Worm (Caenorhabditis elegans) whole organism, early embryonic: ENCODE measurements around the gene C08E8.4.

Source experiments
- B0310.2 ChIP-seq: sonication (generic microtip); optimal IDR thresholded peaks from 2 replicates; lab custom pipeline; 2016; ENCODE audit warnings: mild to moderate bottlenecking, missing genetic modification characterization, missing compliant biosample characterization
- F13C5.2 ChIP-seq: sonication (generic microtip); optimal IDR thresholded peaks from 2 replicates; lab custom pipeline; 2017; ENCODE audit warnings: mild to moderate bottlenecking, missing genetic modification characterization, inconsistent platforms, missing compliant biosample characterization
- aly-1 ChIP-seq: sonication (generic microtip); optimal IDR thresholded peaks from 2 replicates; lab custom pipeline; 2016; ENCODE audit warnings: missing genetic modification characterization, missing compliant biosample characterization
- ama-1 ChIP-seq: fragments of 150-350 bp; optimal IDR thresholded peaks from 2 replicates; lab custom pipeline; 2014
- ceh-13 ChIP-seq: fragments of 200-800 bp; sonication (Bioruptor generic); optimal IDR thresholded peaks from 2 replicates; lab custom pipeline; 2018; ENCODE audit warnings: mild to moderate bottlenecking, missing genetic modification characterization, missing compliant biosample characterization
- ceh-36 ChIP-seq: sonication (generic microtip); optimal IDR thresholded peaks from 2 replicates; lab custom pipeline; 2016; ENCODE audit warnings: missing genetic modification characterization, inconsistent platforms, missing compliant biosample characterization
- ets-7 ChIP-seq: sonication (generic microtip); optimal IDR thresholded peaks from 2 replicates; lab custom pipeline; 2016; ENCODE audit warnings: missing genotype, missing genetic modification characterization, missing compliant biosample characterization
- flt-1 ChIP-seq: fragments of 200-800 bp; sonication (Bioruptor generic); IDR thresholded peaks from 2 replicates; pipeline ENCODE4 v1.3.6; 2022; ENCODE audit warnings: missing genetic modification characterization, missing compliant biosample characterization
- hmbx-1 ChIP-seq: sonication (generic microtip); optimal IDR thresholded peaks from 2 replicates; lab custom pipeline; 2016; ENCODE audit warnings: mild to moderate bottlenecking, missing genetic modification characterization, missing compliant biosample characterization
- hmg-4 ChIP-seq: fragments of 200-800 bp; sonication (Bioruptor generic); optimal IDR thresholded peaks from 2 replicates; lab custom pipeline; 2018; ENCODE audit warnings: mild to moderate bottlenecking, missing genetic modification characterization, missing compliant biosample characterization
- hnd-1 ChIP-seq: sonication (generic microtip); optimal IDR thresholded peaks from 2 replicates; lab custom pipeline; 2016; ENCODE audit warnings: missing genetic modification characterization, missing compliant biosample characterization
- pes-1 ChIP-seq: fragments of 200-800 bp; sonication (Bioruptor generic); IDR thresholded peaks from 2 replicates; pipeline ENCODE4 v1.3.6; 2022; ENCODE audit warnings: missing genetic modification reagents, missing genetic modification characterization, missing compliant biosample characterization
- scrt-1 ChIP-seq: fragments of 200-800 bp; sonication (Bioruptor generic); IDR thresholded peaks from 2 replicates; pipeline ENCODE4 v1.3.6; 2022; ENCODE audit warnings: missing genetic modification characterization, missing compliant biosample characterization
- sea-1 ChIP-seq: fragments of 200-800 bp; sonication (Bioruptor generic); conservative IDR thresholded peaks from 2 replicates; pipeline ENCODE4 v1.3.6; 2022; ENCODE audit warnings: missing genetic modification characterization, missing compliant biosample characterization
- tbx-11 ChIP-seq: fragments of 200-800 bp; sonication (Bioruptor generic); IDR thresholded peaks from 2 replicates; pipeline ENCODE4 v1.3.6; 2022; ENCODE audit warnings: missing genetic modification characterization, missing compliant biosample characterization
- tbx-37 ChIP-seq: fragments of 200-800 bp; sonication (Bioruptor generic); conservative IDR thresholded peaks from 2 replicates; pipeline ENCODE4 v1.3.6; 2022; ENCODE audit warnings: missing genetic modification reagents, missing genetic modification characterization, missing compliant biosample characterization
- tra-4 ChIP-seq: sonication (generic microtip); optimal IDR thresholded peaks from 2 replicates; lab custom pipeline; 2017; ENCODE audit warnings: missing genetic modification characterization, missing compliant biosample characterization

Gene C08E8.4

DNA sequence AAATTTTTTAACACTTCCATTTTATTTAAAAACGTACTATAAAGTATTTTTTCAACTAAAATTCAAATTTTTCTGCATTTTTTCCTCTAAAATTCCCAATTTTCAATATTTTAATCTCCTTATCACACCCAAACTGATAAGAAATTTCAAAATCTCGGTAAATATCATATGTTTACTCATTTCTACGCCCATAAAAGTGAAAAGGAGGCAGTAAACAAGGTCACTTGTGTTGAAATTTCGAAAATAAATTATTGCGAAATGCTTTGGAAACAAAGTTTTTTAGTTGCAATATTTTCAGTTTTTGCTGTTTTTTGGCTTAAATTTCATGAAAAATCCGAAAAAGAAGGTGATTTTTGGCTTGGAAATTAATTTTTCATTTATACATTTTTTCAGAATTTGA, at the start of gene C08E8.4:
TSS of gene C08E8.4 (plus strand) at position 268 of the 400 bp plus-strand sequence.
- TF ChIP-seq sea-1 (GFP tag; lab: Robert Waterston, UW) (no peak), hmbx-1 (tag; lab: Kevin White, UChicago) (no peak), B0310.2 (tag; lab: Kevin White, UChicago) (no peak), tbx-37 (GFP tag; lab: Robert Waterston, UW) (no peak), hnd-1 (tag; lab: Kevin White, UChicago) (no peak), tbx-11 (GFP tag; lab: Robert Waterston, UW) (no peak), scrt-1 (no peak), ama-1 (lab: Kevin White, UChicago) (no peak), flt-1 (GFP tag; lab: Robert Waterston, UW) (no peak), F13C5.2 (tag; lab: Kevin White, UChicago) (no peak)

DNA sequence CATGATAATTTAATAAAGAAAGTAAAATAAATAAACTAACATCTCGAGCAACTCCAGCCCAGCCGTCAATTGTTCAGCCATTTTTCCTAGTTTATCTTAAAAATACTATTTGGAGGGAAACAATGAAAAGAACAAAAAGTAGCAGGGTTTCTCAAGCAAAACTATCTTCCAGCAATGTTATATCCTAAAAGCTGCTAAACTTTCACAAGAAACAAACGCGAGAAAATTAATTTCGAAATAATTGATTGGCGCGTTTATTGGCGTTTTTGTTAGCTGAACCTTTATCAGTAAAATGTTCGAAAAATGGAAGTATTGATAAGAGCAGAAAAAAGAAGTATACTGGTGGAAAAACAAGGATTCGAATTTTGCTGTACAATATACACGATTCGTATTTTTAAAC, 48.4 kb upstream of the C08E8.4 start, which contains the start of gene B0462.5:
TSS of gene B0462.5 (minus strand) at position 101 of the 400 bp plus-strand sequence.
- TF ChIP-seq scrt-1 (no peak), hmg-4 (GFP tag; lab: Kevin White, UChicago) (no peak), pes-1 (GFP tag; lab: Robert Waterston, UW) (no peak), tra-4 (tag; lab: Kevin White, UChicago) (no peak), F13C5.2 (tag; lab: Kevin White, UChicago) (no peak), tbx-37 (GFP tag; lab: Robert Waterston, UW) (no peak), ceh-13 (no peak), flt-1 (GFP tag; lab: Robert Waterston, UW) (no peak), aly-1 (tag; lab: Kevin White, UChicago) (no peak), ama-1 (lab: Kevin White, UChicago) (no peak)

DNA sequence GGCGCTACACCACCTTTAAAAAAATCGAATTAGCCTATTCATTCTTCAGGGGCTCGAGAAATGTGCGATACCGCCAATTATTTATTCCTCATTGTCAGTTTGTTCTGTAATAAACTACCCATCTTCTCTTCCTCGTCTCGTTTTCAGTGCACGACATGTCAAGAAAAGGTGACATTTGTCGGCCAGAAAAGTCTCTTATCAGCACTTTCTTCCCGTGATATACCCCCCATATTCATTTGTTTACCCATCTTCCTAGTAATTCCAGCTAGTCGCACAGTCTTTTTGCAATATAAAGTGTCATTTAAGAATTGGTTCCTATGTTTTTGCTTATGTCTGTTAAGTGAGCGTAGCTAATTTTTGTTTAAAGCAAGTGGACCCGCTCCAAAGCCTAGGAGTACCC, 47.1 kb upstream of the C08E8.4 start:
- TF ChIP-seq ama-1 (lab: Kevin White, UChicago) (no peak), tra-4 (tag; lab: Kevin White, UChicago) (no peak), tbx-37 (GFP tag; lab: Robert Waterston, UW) (no peak), ceh-13 (no peak), F13C5.2 (tag; lab: Kevin White, UChicago) (no peak), tbx-11 (GFP tag; lab: Robert Waterston, UW) (no peak), scrt-1 (no peak), pes-1 (GFP tag; lab: Robert Waterston, UW) (no peak), B0310.2 (tag; lab: Kevin White, UChicago) (no peak), ceh-36 (tag; lab: Kevin White, UChicago) (no peak), hmbx-1 (tag; lab: Kevin White, UChicago) (no peak), flt-1 (GFP tag; lab: Robert Waterston, UW) (no peak), hmg-4 (GFP tag; lab: Kevin White, UChicago) (no peak), aly-1 (tag; lab: Kevin White, UChicago) (no peak), sea-1 (GFP tag; lab: Robert Waterston, UW) (no peak), ets-7 (tag; lab: Kevin White, UChicago) (no peak), hnd-1 (tag; lab: Kevin White, UChicago) (no peak)

DNA sequence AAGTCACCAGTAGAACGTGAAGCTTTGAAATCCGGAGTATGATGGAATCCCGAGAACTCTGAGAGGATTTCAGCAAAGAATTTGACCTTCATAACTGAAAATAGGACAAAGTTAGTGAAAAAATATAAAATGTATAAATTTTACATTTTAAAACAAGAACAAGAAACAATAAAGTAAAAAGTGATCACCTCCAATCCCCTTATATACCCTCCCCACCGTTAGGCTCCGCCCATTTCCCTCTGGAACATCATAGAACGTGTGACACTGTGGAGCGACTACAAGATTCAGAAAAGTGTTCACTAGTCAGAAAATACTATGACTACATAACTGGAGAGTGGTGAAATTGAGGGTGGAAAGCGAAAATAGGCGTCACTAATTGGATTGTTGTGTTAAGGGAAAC, 40.6 kb upstream of the C08E8.4 start, which contains the start of gene B0462.4:
TSS of gene B0462.4 (minus strand) at position 101 of the 400 bp plus-strand sequence.
- TF ChIP-seq hmg-4 (GFP tag; lab: Kevin White, UChicago): no peak
- TF ChIP-seq sea-1 (GFP tag; lab: Robert Waterston, UW): no peak
- TF ChIP-seq ceh-13: no peak
- no peak for TF ChIP-seq tbx-11 (GFP tag; lab: Robert Waterston, UW)
- no peak for TF ChIP-seq B0310.2 (tag; lab: Kevin White, UChicago)
- no peak for TF ChIP-seq hmbx-1 (tag; lab: Kevin White, UChicago)
- TF ChIP-seq pes-1 (GFP tag; lab: Robert Waterston, UW): no peak
- TF ChIP-seq ceh-36 (tag; lab: Kevin White, UChicago): no peak

DNA sequence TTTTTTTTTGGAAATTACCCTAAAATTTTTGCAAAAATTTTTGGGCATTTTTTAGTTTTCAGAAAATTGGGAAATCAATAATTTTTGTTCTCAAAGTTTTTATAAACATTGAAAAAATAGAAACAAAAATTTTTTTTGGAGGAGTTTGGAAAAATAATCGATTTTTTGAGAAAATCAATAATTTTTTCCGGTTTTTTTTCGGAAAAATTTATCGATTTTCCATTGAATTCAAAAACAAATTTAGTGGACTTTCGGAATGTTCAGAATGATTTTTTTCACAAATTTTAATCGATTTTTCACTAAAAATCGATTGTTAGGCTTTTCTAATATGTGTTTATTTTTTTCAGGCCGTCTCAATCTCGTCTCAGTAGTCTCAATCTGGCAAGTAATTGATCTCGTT, 34.0 kb upstream of the C08E8.4 start:
- TF ChIP-seq scrt-1 (no peak), tbx-37 (GFP tag; lab: Robert Waterston, UW) (no peak), B0310.2 (tag; lab: Kevin White, UChicago) (no peak), sea-1 (GFP tag; lab: Robert Waterston, UW) (no peak), ama-1 (lab: Kevin White, UChicago) (no peak), tra-4 (tag; lab: Kevin White, UChicago) (no peak)

DNA sequence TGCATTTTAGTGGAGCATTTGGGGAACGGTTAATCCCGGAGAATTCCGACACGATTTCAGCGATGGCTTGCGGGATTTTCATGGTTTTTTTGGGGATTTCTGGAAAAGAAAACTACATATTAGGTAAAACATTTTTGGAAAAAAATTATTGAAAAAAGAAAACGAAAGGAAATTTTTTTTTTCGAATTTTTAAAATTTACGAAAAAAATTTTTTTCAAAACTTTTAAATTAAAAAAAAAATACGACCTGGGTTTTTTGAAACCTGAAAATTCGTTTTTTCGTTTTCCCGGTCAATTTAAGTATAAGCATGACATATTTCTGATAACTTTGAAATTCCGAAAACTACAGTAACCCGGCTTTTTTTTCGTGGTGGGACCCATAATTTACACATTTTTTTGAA, 31.8 kb upstream of the C08E8.4 start, which contains the start of gene C08E8.10:
TSS of gene C08E8.10 (minus strand) at position 101 of the 400 bp plus-strand sequence.
- TF ChIP-seq ets-7 (tag; lab: Kevin White, UChicago) (no peak), ceh-36 (tag; lab: Kevin White, UChicago) (no peak), F13C5.2 (tag; lab: Kevin White, UChicago) (no peak), ama-1 (lab: Kevin White, UChicago) (no peak), pes-1 (GFP tag; lab: Robert Waterston, UW) (no peak), ceh-13 (no peak), tbx-37 (GFP tag; lab: Robert Waterston, UW) (no peak), tbx-11 (GFP tag; lab: Robert Waterston, UW) (no peak), sea-1 (GFP tag; lab: Robert Waterston, UW) (no peak), hmbx-1 (tag; lab: Kevin White, UChicago) (no peak), hmg-4 (GFP tag; lab: Kevin White, UChicago) (no peak), B0310.2 (tag; lab: Kevin White, UChicago) (no peak), aly-1 (tag; lab: Kevin White, UChicago) (no peak), scrt-1 (no peak), tra-4 (tag; lab: Kevin White, UChicago) (no peak)

DNA sequence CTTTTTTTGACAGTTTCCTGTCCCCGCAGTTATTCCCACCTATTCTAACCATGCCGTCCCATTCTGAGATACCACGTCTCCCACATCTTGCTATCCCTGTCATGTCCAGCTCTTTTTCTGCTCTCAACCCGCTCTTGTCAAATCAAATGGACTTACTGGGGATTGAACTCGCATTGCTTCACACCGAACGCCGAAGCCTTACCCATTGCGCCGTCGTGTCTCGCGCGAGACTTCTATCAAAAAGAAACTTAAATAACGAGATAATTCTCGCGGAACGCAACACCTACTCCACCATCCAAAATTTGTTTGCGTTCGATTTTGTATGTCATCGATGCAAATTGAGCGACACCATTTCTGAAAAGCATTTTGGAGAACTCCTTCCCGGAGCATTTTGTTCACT, 27.5 kb upstream of the C08E8.4 start:
- TF ChIP-seq flt-1 (GFP tag; lab: Robert Waterston, UW) (no peak), tbx-37 (GFP tag; lab: Robert Waterston, UW) (no peak), B0310.2 (tag; lab: Kevin White, UChicago) (no peak), tra-4 (tag; lab: Kevin White, UChicago) (no peak), tbx-11 (GFP tag; lab: Robert Waterston, UW) (no peak), pes-1 (GFP tag; lab: Robert Waterston, UW) (no peak), hmg-4 (GFP tag; lab: Kevin White, UChicago) (no peak), F13C5.2 (tag; lab: Kevin White, UChicago) (no peak), ceh-13 (no peak), aly-1 (tag; lab: Kevin White, UChicago) (no peak), ama-1 (lab: Kevin White, UChicago) (no peak), ceh-36 (tag; lab: Kevin White, UChicago) (no peak), hmbx-1 (tag; lab: Kevin White, UChicago) (no peak), sea-1 (GFP tag; lab: Robert Waterston, UW) (no peak), scrt-1 (no peak), hnd-1 (tag; lab: Kevin White, UChicago) (no peak), ets-7 (tag; lab: Kevin White, UChicago) (no peak)
